Fruit fly (Drosophila melanogaster): Measurements from ENCODE around the gene Snapin.

Snapin gene

DNA sequence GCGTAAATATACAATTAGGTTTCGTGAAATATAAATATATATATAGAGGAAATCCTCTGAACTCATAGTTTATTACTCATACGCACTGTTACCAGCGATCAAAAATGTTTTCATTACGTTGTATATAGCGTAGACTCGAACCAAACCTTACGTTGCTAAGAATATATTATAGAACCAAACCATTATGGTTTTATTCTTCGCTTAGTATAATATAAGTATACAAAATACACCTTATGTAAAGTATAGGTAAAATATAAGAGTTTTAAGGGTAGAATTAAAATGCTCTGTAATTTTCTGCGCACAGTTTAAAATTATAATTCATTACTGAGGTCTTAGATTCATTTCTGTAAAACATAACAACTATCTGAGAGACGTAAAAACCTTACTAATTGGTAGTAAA is 35.0 kb downstream of the Snapin start:
- peak; percentile 54 for TF ChIP-seq Myc (optimal IDR thresholded peaks at IDR 0.05)
- no peak for TF ChIP-seq Sp1 (GFP tag; optimal IDR thresholded peaks at IDR 0.05)

DNA sequence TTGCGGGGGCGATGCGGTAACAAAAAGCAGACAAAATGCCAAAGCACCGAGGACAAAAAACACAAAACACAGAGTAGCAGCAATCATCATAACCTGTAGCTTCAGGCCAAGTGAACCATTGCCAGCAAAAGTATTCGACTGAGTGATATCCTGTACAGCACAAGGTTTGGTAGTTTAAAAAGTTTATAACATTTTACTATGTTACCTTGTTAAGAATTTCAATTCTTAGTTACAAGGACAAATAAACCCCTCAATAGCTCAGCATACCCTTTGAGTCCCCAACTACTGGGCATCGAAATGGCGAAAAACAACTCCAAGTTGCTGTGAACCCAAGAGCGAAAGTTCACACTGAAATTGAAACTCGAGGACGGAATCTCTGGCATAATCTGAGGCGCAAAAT is 36.4 kb downstream of the Snapin start:
- TF ChIP-seq Myc (optimal IDR thresholded peaks at IDR 0.05) (no peak), Rel (GFP tag; optimal IDR thresholded peaks at IDR 0.05) (no peak), Rel (tag; optimal IDR thresholded peaks at IDR 0.05) (no peak), HLH106 (tag; optimal IDR thresholded peaks at IDR 0.05) (no peak), ey (GFP tag; optimal IDR thresholded peaks at IDR 0.05) (no peak), brk (GFP tag; optimal IDR thresholded peaks at IDR 0.05) (no peak), woc (GFP tag; optimal IDR thresholded peaks at IDR 0.05) (no peak), dl (GFP tag; optimal IDR thresholded peaks at IDR 0.05; ENCODE audit: insufficient read depth in 1 of 2, partially characterized antibody in 2 of 2) (no peak), usp (GFP tag; optimal IDR thresholded peaks at IDR 0.05) (no peak), br (GFP tag; optimal IDR thresholded peaks at IDR 0.05) (no peak), foxo (GFP tag; optimal IDR thresholded peaks at IDR 0.05) (no peak), N (GFP tag; optimal IDR thresholded peaks at IDR 0.05) (no peak), Hr83 (GFP tag; optimal IDR thresholded peaks at IDR 0.05; ENCODE audit: poor library complexity, severe bottlenecking) (no peak)

DNA sequence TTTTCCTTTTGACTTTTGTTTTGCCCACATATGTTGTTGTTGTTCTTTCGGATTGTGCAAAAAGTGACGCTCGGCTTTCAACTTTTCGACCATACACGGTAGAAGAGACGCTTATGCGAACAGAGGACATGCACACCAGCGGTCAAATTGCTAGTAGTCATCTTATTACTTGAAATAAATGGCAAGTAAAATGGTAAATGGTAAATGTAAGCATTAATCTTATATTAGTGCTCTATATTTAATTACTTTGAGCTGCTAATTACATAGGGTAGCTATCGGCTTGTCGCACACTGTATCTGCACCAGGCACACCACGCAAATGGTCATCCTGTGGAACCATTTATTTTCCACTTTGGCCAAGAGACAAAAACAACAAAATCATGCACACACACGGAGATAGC is 38.2 kb downstream of the Snapin start:
- TF ChIP-seq fru (GFP tag; optimal IDR thresholded peaks at IDR 0.05) (peak; percentile 4), Sp1 (GFP tag; optimal IDR thresholded peaks at IDR 0.05) (no peak), psq (GFP tag; optimal IDR thresholded peaks at IDR 0.05) (no peak)

DNA sequence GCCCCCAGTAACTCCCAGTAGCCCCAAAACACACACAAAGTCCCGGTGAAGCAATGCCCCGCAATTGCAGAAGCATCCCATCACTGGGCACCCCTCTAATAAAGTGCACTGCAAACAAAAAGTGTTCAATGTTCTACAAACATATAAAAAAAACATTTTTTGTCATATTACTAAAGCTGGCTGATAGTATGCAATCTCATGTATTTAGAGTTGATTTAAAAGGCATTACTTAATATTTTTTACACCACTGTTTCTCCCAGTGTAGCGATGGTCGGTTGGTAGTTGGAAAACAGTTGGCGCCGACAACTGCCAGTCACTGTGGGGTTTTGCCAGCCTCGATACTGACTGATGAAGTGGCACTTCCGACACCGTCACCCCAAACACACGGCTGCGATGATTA is 39.1 kb downstream of the Snapin start:
- no peak for TF ChIP-seq rgr (GFP tag; optimal IDR thresholded peaks at IDR 0.05)
- TF ChIP-seq OdsH (GFP tag; optimal IDR thresholded peaks at IDR 0.05), result no peak
- no peak for TF ChIP-seq Hr83 (GFP tag; optimal IDR thresholded peaks at IDR 0.05; ENCODE audit: poor library complexity, severe bottlenecking)
- no peak for TF ChIP-seq jim (GFP tag; optimal IDR thresholded peaks at IDR 0.05)
- TF ChIP-seq h (GFP tag; optimal IDR thresholded peaks at IDR 0.05), result peak; percentile 6
- TF ChIP-seq lola (GFP tag; optimal IDR thresholded peaks at IDR 0.05), result no peak
- no peak for TF ChIP-seq pan (optimal IDR thresholded peaks at IDR 0.05)
- no peak for TF ChIP-seq ey (GFP tag; optimal IDR thresholded peaks at IDR 0.05)
